Fruit fly (Drosophila melanogaster) whole organism, embryonic: Measurements from ENCODE around the gene sphinx1.

Source experiments
- CG10462 ChIP-seq: fragments of 200-800 bp; sonication (Bioruptor generic); optimal IDR thresholded peaks from 2 replicates; lab custom pipeline; 2016; ENCODE audit warnings: missing biosample characterization, missing genetic modification characterization
- CG11398 ChIP-seq: fragments of 200-800 bp; sonication (Bioruptor generic); optimal IDR thresholded peaks from 2 replicates; lab custom pipeline; 2016; ENCODE audit warnings: missing biosample characterization, missing genetic modification characterization
- CG1233 ChIP-seq: fragments of 200-800 bp; sonication (Bioruptor generic); optimal IDR thresholded peaks from 4 replicates; lab custom pipeline; 2018; ENCODE audit warnings: missing biosample characterization, mild to moderate bottlenecking, missing genetic modification characterization
- CG13424 ChIP-seq: fragments of 200-800 bp; sonication (Bioruptor generic); optimal IDR thresholded peaks from 2 replicates; lab custom pipeline; 2019; ENCODE audit warnings: missing biosample characterization, mild to moderate bottlenecking, missing genetic modification characterization, moderate library complexity
- CG15073 ChIP-seq: fragments of 200-800 bp; sonication (Bioruptor generic); optimal IDR thresholded peaks from 2 replicates; lab custom pipeline; 2016; ENCODE audit warnings: missing biosample characterization, missing genetic modification characterization
- CG15269 ChIP-seq: fragments of 200-800 bp; sonication (Bioruptor generic); optimal IDR thresholded peaks from 2 replicates; lab custom pipeline; 2018; ENCODE audit warnings: missing biosample characterization, mild to moderate bottlenecking, missing genetic modification characterization, moderate library complexity
- CG15514 ChIP-seq: fragments of 200-800 bp; sonication (Bioruptor generic); optimal IDR thresholded peaks from 3 replicates; lab custom pipeline; 2017; ENCODE audit warnings: missing biosample characterization, missing genetic modification characterization, mild to moderate bottlenecking, moderate library complexity, missing genetic modification reagents
- CG15601 ChIP-seq: fragments of 200-800 bp; sonication (Bioruptor generic); optimal IDR thresholded peaks from 3 replicates; lab custom pipeline; 2019; ENCODE audit warnings: missing biosample characterization, mild to moderate bottlenecking, missing genetic modification characterization, moderate library complexity
- CG15696 ChIP-seq: fragments of 200-800 bp; sonication (Bioruptor generic); optimal IDR thresholded peaks from 2 replicates; lab custom pipeline; 2019; ENCODE audit warnings: missing biosample characterization, mild to moderate bottlenecking, missing genetic modification characterization, moderate library complexity
- CG1832 ChIP-seq: fragments of 200-800 bp; sonication (Bioruptor generic); optimal IDR thresholded peaks from 2 replicates; lab custom pipeline; 2017; ENCODE audit warnings: missing biosample characterization, mild to moderate bottlenecking, missing genetic modification characterization, inconsistent platforms
- CG2678 ChIP-seq: fragments of 200-800 bp; sonication (Bioruptor generic); optimal IDR thresholded peaks from 3 replicates; lab custom pipeline; 2019; ENCODE audit warnings: missing biosample characterization, mild to moderate bottlenecking, missing genetic modification characterization, moderate library complexity
- CG33557 ChIP-seq: fragments of 200-800 bp; sonication (Bioruptor generic); optimal IDR thresholded peaks from 2 replicates; lab custom pipeline; 2019; ENCODE audit warnings: missing biosample characterization, mild to moderate bottlenecking, missing genetic modification characterization, moderate library complexity
- CG34224 ChIP-seq: fragments of 200-800 bp; sonication (Bioruptor generic); IDR thresholded peaks from 3 replicates; pipeline ENCODE4 v1.3.6; 2022; ENCODE audit warnings: missing biosample characterization, missing genetic modification characterization; ENCODE audit not compliant: partially characterized antibody
- CG8359 ChIP-seq: fragments of 200-800 bp; sonication (Bioruptor generic); optimal IDR thresholded peaks from 2 replicates; lab custom pipeline; 2017; ENCODE audit warnings: missing biosample characterization, mild to moderate bottlenecking, missing genetic modification characterization, borderline replicate concordance
- CG9727 ChIP-seq: fragments of 200-800 bp; sonication (Bioruptor generic); optimal IDR thresholded peaks from 3 replicates; lab custom pipeline; 2017; ENCODE audit warnings: missing biosample characterization, mild to moderate bottlenecking, missing genetic modification characterization
- CoRest ChIP-seq: fragments of 200-800 bp; sonication (Bioruptor generic); optimal IDR thresholded peaks from 3 replicates; lab custom pipeline; 2018; ENCODE audit warnings: missing biosample characterization, mild to moderate bottlenecking, missing genetic modification characterization, moderate library complexity
- Doc3 ChIP-seq: fragments of 200-800 bp; sonication (Bioruptor generic); IDR thresholded peaks from 3 replicates; pipeline ENCODE4 v1.3.6; 2022; ENCODE audit warnings: missing biosample characterization, missing genetic modification characterization; ENCODE audit not compliant: partially characterized antibody
- E2f2 ChIP-seq: fragments of 200-800 bp; sonication (Bioruptor generic); IDR thresholded peaks from 2 replicates; pipeline ENCODE4 v1.3.6; 2022; ENCODE audit warnings: missing biosample characterization, missing genetic modification characterization
- Eip74EF ChIP-seq, 2 experiments: fragments of 200-800 bp in 1 of 2; fragments of >200 bp in 1 of 2; sonication (Bioruptor generic) in 1 of 2; optimal IDR thresholded peaks; 2 replicates each; lab custom pipeline; 2017 to 2019; ENCODE audit warnings: missing biosample characterization in 2 of 2, missing genetic modification characterization in 2 of 2, mild to moderate bottlenecking in 1 of 2, moderate library complexity in 1 of 2
- Ets65A ChIP-seq: fragments of 200-800 bp; sonication (Bioruptor generic); peaks from one replicate; lab custom pipeline; 2016; ENCODE audit warnings: missing biosample characterization, missing genetic modification characterization
- HLH4C ChIP-seq: fragments of 200-800 bp; sonication (Bioruptor generic); IDR thresholded peaks from 3 replicates; pipeline ENCODE4 v1.3.6; 2022; ENCODE audit warnings: missing biosample characterization, missing genetic modification characterization; ENCODE audit not compliant: partially characterized antibody
- HLHmδ ChIP-seq: fragments of 200-800 bp; sonication (Bioruptor generic); optimal IDR thresholded peaks from 2 replicates; lab custom pipeline; 2018; ENCODE audit warnings: missing biosample characterization, mild to moderate bottlenecking, missing genetic modification characterization, moderate library complexity
- HmgZ ChIP-seq: fragments of 200-800 bp; sonication (Bioruptor generic); optimal IDR thresholded peaks from 2 replicates; lab custom pipeline; 2018; ENCODE audit warnings: missing biosample characterization, mild to moderate bottlenecking, missing genetic modification characterization
- Hsf ChIP-seq: fragments of 200-800 bp; sonication (Bioruptor generic); optimal IDR thresholded peaks from 3 replicates; lab custom pipeline; 2016; ENCODE audit warnings: missing biosample characterization, missing genetic modification characterization
- Nf-YC ChIP-seq: fragments of 200-800 bp; optimal IDR thresholded peaks from 3 replicates; lab custom pipeline; 2019; ENCODE audit warnings: missing biosample characterization, mild to moderate bottlenecking, missing genetic modification characterization, moderate library complexity
- Optix ChIP-seq: fragments of 200-800 bp; sonication (Bioruptor generic); IDR thresholded peaks from 3 replicates; pipeline ENCODE4 v1.3.6; 2022; ENCODE audit warnings: missing biosample characterization, missing genetic modification characterization
- Ptx1 ChIP-seq: fragments of 200-800 bp; sonication (Bioruptor generic); IDR thresholded peaks from 2 replicates; pipeline ENCODE4 v1.3.6; 2022; ENCODE audit warnings: missing biosample characterization, missing genetic modification characterization
- Sry-β ChIP-seq: fragments of 200-800 bp; sonication (Bioruptor generic); optimal IDR thresholded peaks from 2 replicates; lab custom pipeline; 2018; ENCODE audit warnings: missing biosample characterization, mild to moderate bottlenecking, missing genetic modification characterization, moderate library complexity
- Stat92E ChIP-seq, 3 experiments: fragments of >200 bp in 2 of 3; fragments of 200-800 bp in 1 of 3; sonication (Bioruptor generic) in 1 of 3; optimal IDR thresholded peaks; 2 replicates each; lab custom pipeline; 2017 to 2019; ENCODE audit warnings: missing biosample characterization in 3 of 3, missing genetic modification characterization in 3 of 3, mild to moderate bottlenecking in 1 of 3, moderate library complexity in 1 of 3
- abd-A ChIP-seq: fragments of 200-800 bp; sonication (Bioruptor generic); optimal IDR thresholded peaks from 3 replicates; lab custom pipeline; 2019; ENCODE audit warnings: missing biosample characterization, mild to moderate bottlenecking, missing genetic modification characterization, moderate library complexity
- bcd ChIP-seq: fragments of 200-800 bp; sonication (Bioruptor generic); optimal IDR thresholded peaks from 2 replicates; lab custom pipeline; 2017; ENCODE audit warnings: missing biosample characterization, mild to moderate bottlenecking, missing genetic modification characterization
- crol ChIP-seq: fragments of 200-800 bp; sonication (Bioruptor generic); IDR thresholded peaks from 2 replicates; pipeline ENCODE4 v1.3.6; 2022; ENCODE audit warnings: missing biosample characterization, missing genetic modification characterization
- dati ChIP-seq: fragments of 200-800 bp; sonication (Bioruptor generic); IDR thresholded peaks from 2 replicates; pipeline ENCODE4 v1.3.6; 2022; ENCODE audit warnings: missing biosample characterization, missing genetic modification characterization
- ems ChIP-seq: fragments of 200-800 bp; sonication (Bioruptor generic); optimal IDR thresholded peaks from 3 replicates; lab custom pipeline; 2016; ENCODE audit warnings: missing biosample characterization, missing genetic modification characterization
- gcm ChIP-seq: fragments of 200-800 bp; sonication (Bioruptor generic); optimal IDR thresholded peaks from 2 replicates; lab custom pipeline; 2019; ENCODE audit warnings: missing biosample characterization, mild to moderate bottlenecking, missing genetic modification characterization, moderate library complexity
- knrl ChIP-seq: fragments of 200-800 bp; sonication (Bioruptor generic); IDR thresholded peaks from 3 replicates; pipeline ENCODE4 v1.3.6; 2022; ENCODE audit warnings: missing biosample characterization, missing genetic modification characterization; ENCODE audit not compliant: partially characterized antibody
- lmd ChIP-seq: fragments of 200-800 bp; sonication (Bioruptor generic); IDR thresholded peaks from 2 replicates; pipeline ENCODE4 v1.3.6; 2022; ENCODE audit warnings: missing biosample characterization, missing genetic modification characterization
- maf-S ChIP-seq: fragments of 200-800 bp; sonication (Bioruptor generic); optimal IDR thresholded peaks from 2 replicates; lab custom pipeline; 2016; ENCODE audit warnings: missing biosample characterization, missing genetic modification characterization
- mld ChIP-seq: fragments of 200-800 bp; sonication (Bioruptor generic); IDR thresholded peaks from 3 replicates; pipeline ENCODE4 v1.3.6; 2022; ENCODE audit warnings: missing biosample characterization, missing genetic modification characterization; ENCODE audit not compliant: partially characterized antibody
- pros ChIP-seq: fragments of 200-800 bp; sonication (Bioruptor generic); optimal IDR thresholded peaks from 3 replicates; lab custom pipeline; 2019; ENCODE audit warnings: missing biosample characterization, mild to moderate bottlenecking, missing genetic modification characterization, moderate library complexity
- rib ChIP-seq: fragments of 200-800 bp; sonication (Bioruptor generic); IDR thresholded peaks from 2 replicates; pipeline ENCODE4 v1.3.6; 2022; ENCODE audit warnings: missing biosample characterization, missing genetic modification characterization
- ro ChIP-seq: fragments of 200-800 bp; sonication (Bioruptor generic); IDR thresholded peaks from 2 replicates; pipeline ENCODE4 v1.3.6; 2022; ENCODE audit warnings: missing biosample characterization, missing genetic modification characterization
- salm ChIP-seq: fragments of 200-800 bp; sonication (Bioruptor generic); optimal IDR thresholded peaks from 2 replicates; lab custom pipeline; 2018; ENCODE audit warnings: missing biosample characterization, mild to moderate bottlenecking, missing genetic modification characterization
- sens ChIP-seq: fragments of 200-800 bp; sonication (Bioruptor generic); peaks from one replicate; lab custom pipeline; 2016; ENCODE audit warnings: missing biosample characterization, missing genetic modification characterization
- sim ChIP-seq: fragments of 200-800 bp; sonication (Bioruptor generic); IDR thresholded peaks from 2 replicates; pipeline ENCODE4 v1.3.6; 2022; ENCODE audit warnings: missing biosample characterization, missing genetic modification characterization
- sob ChIP-seq: fragments of 200-800 bp; sonication (Bioruptor generic); IDR thresholded peaks from 2 replicates; pipeline ENCODE4 v1.3.6; 2022; ENCODE audit warnings: missing biosample characterization, missing genetic modification characterization

sphinx1 gene

DNA sequence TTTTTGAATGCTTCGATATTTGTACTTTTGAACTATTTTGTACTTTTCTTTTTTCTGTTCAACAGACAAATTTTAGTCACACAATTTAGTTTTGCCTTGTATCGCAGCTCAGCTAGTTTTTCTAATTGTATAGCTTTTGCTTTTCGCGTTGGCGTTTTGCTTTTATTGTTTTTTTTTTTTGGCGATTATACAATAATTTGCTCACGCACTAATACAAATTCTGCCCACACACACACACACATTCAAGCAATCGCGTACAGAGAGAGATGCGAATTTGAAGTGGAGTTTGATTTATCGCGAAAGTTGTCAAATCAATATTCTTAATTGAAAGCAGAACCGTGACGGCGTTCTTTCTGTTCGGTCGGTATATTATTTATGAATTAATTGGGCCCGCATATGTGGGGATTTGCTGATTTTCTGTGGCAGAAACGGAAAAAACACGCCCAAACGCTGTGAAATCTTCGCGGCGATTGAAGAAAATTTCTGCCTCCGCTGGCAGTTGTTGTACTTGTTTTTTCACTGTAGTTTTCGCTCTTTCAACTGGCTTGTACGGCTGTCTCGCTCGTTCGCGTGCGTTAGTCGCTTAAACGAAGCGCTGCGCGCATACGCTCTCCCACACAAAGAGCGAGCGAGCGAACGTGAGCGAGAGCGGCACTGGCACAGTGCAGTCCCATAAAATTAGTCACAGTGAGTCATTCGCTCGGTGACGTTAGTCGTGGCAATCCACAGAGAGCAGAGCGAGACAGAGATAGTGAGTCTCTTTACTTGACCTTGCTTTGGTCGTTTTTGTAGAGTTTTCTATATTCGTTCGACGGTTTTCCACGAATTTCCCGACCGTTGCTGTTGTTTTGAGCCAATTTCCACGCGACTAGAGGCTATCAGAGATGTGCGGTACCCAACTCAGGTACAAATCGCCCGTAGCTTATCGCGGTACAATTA is 4.2 kb downstream of the sphinx1 start, which contains the start of gene Rac2:
Gene Rac2, minus strand, starts transcription at position 476 of the 939 bp plus-strand sequence.
- TF ChIP-seq HLHmδ (GFP tag; lab: Kevin White, UChicago) (peak; percentile 16), dati (GFP tag; lab: Robert Waterston, UW) (no peak), CG34224 (GFP tag; lab: Robert Waterston, UW) (peak; percentile 42; the same call in 2 of the 3 replicates), Hsf (GFP tag; lab: Kevin White, UChicago) (peak; percentile 22), HmgZ (peak; percentile 19), CG1832 (GFP tag; lab: Kevin White, UChicago) (peak; percentile 95), bcd (no peak), rib (GFP tag; lab: Robert Waterston, UW) (peak; percentile 64; the same call in 1 of the 2 replicates), abd-A (tag; lab: Kevin White, UChicago) (peak; percentile 58), CG15696 (tag; lab: Kevin White, UChicago) (no peak), Ets65A (GFP tag; lab: Kevin White, UChicago) (no peak), CG11398 (GFP tag; lab: Kevin White, UChicago) (peak; percentile 22), CG13424 (tag; lab: Kevin White, UChicago) (no peak), CG15269 (tag; lab: Kevin White, UChicago) (peak; percentile 5), maf-S (GFP tag; lab: Kevin White, UChicago) (no peak), salm (tag; lab: Kevin White, UChicago) (peak; percentile 7), mld (GFP tag; lab: Robert Waterston, UW) (no peak), Doc3 (GFP tag; lab: Robert Waterston, UW) (no peak), pros (peak; percentile 58), HLH4C (GFP tag; lab: Robert Waterston, UW) (0 out of 3 replicates have a peak, but pooled peaks have one; percentile 37), Optix (0 out of 3 replicates have a peak, but pooled peaks have one; percentile 19), CoRest (tag; lab: Kevin White, UChicago) (peak; percentile 22), CG9727 (GFP tag; lab: Kevin White, UChicago) (peak; percentile 5), ems (no peak), CG8359 (peak; percentile 22), CG1233 (GFP tag; lab: Kevin White, UChicago) (no peak), CG15073 (GFP tag; lab: Kevin White, UChicago) (peak; percentile 100), CG10462 (no peak), ro (GFP tag; lab: Robert Waterston, UW) (no peak), Eip74EF (GFP tag; optimal IDR thresholded peaks at IDR 0.05; lab: Kevin White, UChicago) (peak in 1 of 2 experiments; percentile 23), sim (GFP tag; lab: Robert Waterston, UW) (peak; percentile 44; the same call in 1 of the 2 replicates), sens (GFP tag; lab: Kevin White, UChicago) (peak; percentile 86), CG15601 (tag; lab: Kevin White, UChicago) (peak; percentile 64), CG15514 (GFP tag; lab: Kevin White, UChicago) (peak; percentile 42), Sry-β (peak; percentile 86), lmd (GFP tag; lab: Robert Waterston, UW) (0 out of 2 replicates have a peak, but pooled peaks have one; percentile 10), Ptx1 (GFP tag; lab: Robert Waterston, UW) (peak; percentile 30; the same call in 1 of the 2 replicates), Stat92E (GFP tag; optimal IDR thresholded peaks at IDR 0.05; lab: Kevin White, UChicago) (peak in 1 of 3 experiments; percentile 99), sob (GFP tag; lab: Robert Waterston, UW) (peak; percentile 45; the same call in 1 of the 2 replicates), E2f2 (GFP tag; lab: Robert Waterston, UW) (peak; percentile 40; the same call in 1 of the 2 replicates), gcm (GFP tag; lab: Kevin White, UChicago) (peak; percentile 82), knrl (GFP tag; lab: Robert Waterston, UW) (peak; percentile 13; the same call in 1 of the 3 replicates), CG2678 (tag; lab: Kevin White, UChicago) (peak; percentile 24), Nf-YC (tag; lab: Kevin White, UChicago) (peak; percentile 44), CG33557 (GFP tag; lab: Kevin White, UChicago) (peak; percentile 27), crol (GFP tag; lab: Robert Waterston, UW) (peak; percentile 48; the same call in 1 of the 2 replicates)
